Fruit fly (Drosophila melanogaster): ENCODE data around the gene Srrm1.

Srrm1 gene

DNA sequence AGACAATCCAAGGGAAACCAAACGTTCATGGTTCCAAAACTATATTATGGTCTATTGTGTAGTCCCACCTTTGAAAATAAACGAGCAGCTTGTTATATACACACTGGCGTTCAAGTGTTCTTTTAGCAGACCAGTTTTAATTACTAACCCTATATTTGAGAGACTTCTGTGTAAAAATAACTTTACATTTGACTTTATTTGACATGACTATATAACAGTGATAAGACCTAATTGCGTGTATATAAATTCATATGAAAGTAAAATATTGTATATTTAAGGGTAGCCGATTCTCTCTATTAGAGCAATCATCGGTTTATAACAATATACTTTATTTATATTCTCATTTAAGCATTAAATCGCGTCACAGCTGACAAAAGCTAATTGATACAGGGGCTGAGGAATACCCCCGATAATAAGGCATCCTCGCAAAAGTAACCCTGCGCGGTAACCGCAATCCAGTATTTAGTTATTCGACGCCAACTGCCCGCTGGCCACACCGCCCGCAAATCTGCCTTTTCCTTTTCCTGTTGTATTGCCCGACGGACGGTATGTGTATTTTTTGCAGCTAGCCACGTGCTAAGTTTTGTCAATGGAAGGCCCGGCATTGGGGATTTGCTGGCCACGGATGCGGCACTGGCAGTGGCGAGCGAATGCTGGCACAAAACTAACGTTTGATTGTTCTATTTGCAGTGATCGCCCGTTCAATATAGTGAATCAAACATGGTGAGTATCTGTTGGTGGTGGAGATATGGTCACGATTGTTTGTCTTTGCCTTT is 4.9 kb downstream of the Srrm1 start, which contains the start of gene RpS4 (continued):
- TF ChIP-seq CG12236 (GFP tag; optimal IDR thresholded peaks at IDR 0.05): peak; percentile 82
- peak; percentile 95 for TF ChIP-seq BtbVII (GFP tag; optimal IDR thresholded peaks at IDR 0.05)
- TF ChIP-seq grau (tag; optimal IDR thresholded peaks at IDR 0.05): peak; percentile 76
- TF ChIP-seq CG6683 (GFP tag; optimal IDR thresholded peaks at IDR 0.05): peak; percentile 83
- TF ChIP-seq luna (GFP tag; optimal IDR thresholded peaks at IDR 0.05): peak; percentile 69
- peak; percentile 73 for TF ChIP-seq slou (GFP tag; optimal IDR thresholded peaks at IDR 0.05)
- TF ChIP-seq hkb (optimal IDR thresholded peaks at IDR 0.05): no peak
- peak; percentile 86 for TF ChIP-seq hkb (GFP tag; IDR thresholded peaks at IDR 0.05)
- peak; percentile 71 for TF ChIP-seq gsb (GFP tag; IDR thresholded peaks at IDR 0.05)
- peak; percentile 68; the same call in 1 of the 3 replicates for TF ChIP-seq so (GFP tag; IDR thresholded peaks at IDR 0.05)
- no peak for TF ChIP-seq lov (optimal IDR thresholded peaks at IDR 0.05)
- peak; percentile 96 for TF ChIP-seq lov (GFP tag; IDR thresholded peaks at IDR 0.05)
- TF ChIP-seq CG8089 (GFP tag; optimal IDR thresholded peaks at IDR 0.05): peak; percentile 80
- TF ChIP-seq Side (GFP tag; optimal IDR thresholded peaks at IDR 0.05): peak; percentile 90
- TF ChIP-seq Oli (tag; optimal IDR thresholded peaks at IDR 0.05): peak; percentile 64
- TF ChIP-seq CG7963 (GFP tag; IDR thresholded peaks at IDR 0.05; ENCODE audit: partially characterized antibody): no peak
- peak; percentile 93 for TF ChIP-seq CG11723 (GFP tag; optimal IDR thresholded peaks at IDR 0.05)
- TF ChIP-seq CG4730 (GFP tag; IDR thresholded peaks at IDR 0.05): peak; percentile 67
- peak; percentile 95 for TF ChIP-seq bcd (GFP tag; optimal IDR thresholded peaks at IDR 0.05)
- TF ChIP-seq CG10654 (GFP tag; optimal IDR thresholded peaks at IDR 0.05): peak; percentile 74
- peak; percentile 82 for TF ChIP-seq CG5180 (GFP tag; optimal IDR thresholded peaks at IDR 0.05)
- TF ChIP-seq pum (GFP tag; optimal IDR thresholded peaks at IDR 0.05): peak; percentile 68
- peak; percentile 61 for TF ChIP-seq CG6654 (GFP tag; optimal IDR thresholded peaks at IDR 0.05)
- peak; percentile 95 for TF ChIP-seq Hand (GFP tag; optimal IDR thresholded peaks at IDR 0.05)
- peak; percentile 94 for TF ChIP-seq CG17186 (GFP tag; optimal IDR thresholded peaks at IDR 0.05)
- TF ChIP-seq CG4707 (GFP tag; optimal IDR thresholded peaks at IDR 0.05): peak; percentile 96
- TF ChIP-seq phol (tag; optimal IDR thresholded peaks at IDR 0.05): peak; percentile 72
- peak; percentile 81 for TF ChIP-seq Atf6 (GFP tag; IDR thresholded peaks at IDR 0.05)
- TF ChIP-seq Tbp (GFP tag; optimal IDR thresholded peaks at IDR 0.05): peak; percentile 70
- TF ChIP-seq Eip74EF (GFP tag; optimal IDR thresholded peaks at IDR 0.05): peak in 1 of 2 experiments; percentile 74
- peak; percentile 45 for TF ChIP-seq CG4820 (GFP tag; optimal IDR thresholded peaks at IDR 0.05)
- peak; percentile 75 for TF ChIP-seq CG9437 (GFP tag; optimal IDR thresholded peaks at IDR 0.05)
- peak; percentile 53 for TF ChIP-seq BEAF-32 (GFP tag; optimal IDR thresholded peaks at IDR 0.05)
- peak; percentile 57 for TF ChIP-seq jumu (GFP tag; optimal IDR thresholded peaks at IDR 0.05)
- peak; percentile 88 for TF ChIP-seq CG6254 (GFP tag; optimal IDR thresholded peaks at IDR 0.05)
- TF ChIP-seq HmgZ (tag; optimal IDR thresholded peaks at IDR 0.05): peak; percentile 92
- peak; percentile 91 for TF ChIP-seq CG13775 (GFP tag; optimal IDR thresholded peaks at IDR 0.05)
- TF ChIP-seq CG13894 (tag; optimal IDR thresholded peaks at IDR 0.05): peak; percentile 88
- TF ChIP-seq C15 (GFP tag; IDR thresholded peaks at IDR 0.05): peak; percentile 84
- TF ChIP-seq Dip2 (GFP tag; IDR thresholded peaks at IDR 0.05): peak; percentile 62
- TF ChIP-seq Xbp1 (GFP tag; optimal IDR thresholded peaks at IDR 0.05): peak; percentile 82
- TF ChIP-seq MTF-1 (GFP tag; optimal IDR thresholded peaks at IDR 0.05; ENCODE audit: borderline replicate concordance): peak; percentile 98
- TF ChIP-seq pfk (GFP tag; optimal IDR thresholded peaks at IDR 0.05): peak; percentile 85
- TF ChIP-seq CG1647 (GFP tag; optimal IDR thresholded peaks at IDR 0.05): peak; percentile 74
- peak; percentile 85 for TF ChIP-seq CG10274 (GFP tag; optimal IDR thresholded peaks at IDR 0.05)
- peak; percentile 92 for TF ChIP-seq CG9932 (GFP tag; IDR thresholded peaks at IDR 0.05)
- peak; percentile 77 for TF ChIP-seq CG10959 (GFP tag; IDR thresholded peaks at IDR 0.05)
- TF ChIP-seq CG12071 (GFP tag; optimal IDR thresholded peaks at IDR 0.05): peak; percentile 98
- peak; percentile 56 for TF ChIP-seq croc (GFP tag; conservative IDR thresholded peaks at IDR 0.05)
